Worm (Caenorhabditis elegans) whole organism, L2 larva: Measurements from ENCODE around the gene kcmf-1.

Experiments
- lin-39 ChIP-seq: fragments of 150-350 bp; optimal IDR thresholded peaks from 2 replicates; lab custom pipeline; 2014; ENCODE audit warnings: missing biosample characterization, missing genetic modification reagents, missing genetic modification characterization
- nhr-10 ChIP-seq: sonication (generic microtip); optimal IDR thresholded peaks from 2 replicates; lab custom pipeline; 2017; ENCODE audit warnings: missing biosample characterization, missing genetic modification characterization

- TF ChIP-seq lin-39 (tag; lab: Kevin White, UChicago) (no peak), nhr-10 (tag; lab: Kevin White, UChicago) (no peak)
Measured at ce11 chrIII:7823285-7823684, 5.9 kb upstream of the kcmf-1 start.
